Worm (Caenorhabditis elegans): ENCODE results near the gene ZC239.16.

Gene ZC239.16

ce11 chrII:3225200-3225599 is at the start of gene ZC239.16:
Gene ZC239.16 (minus strand): TSS chrII:3225319.
- TF ChIP-seq W03F9.2 (tag; optimal IDR thresholded peaks at IDR 0.05), result no peak
- TF ChIP-seq dao-5 (tag; optimal IDR thresholded peaks at IDR 0.05), result no peak
- no peak for TF ChIP-seq him-1 (tag; optimal IDR thresholded peaks at IDR 0.05)

DNA sequence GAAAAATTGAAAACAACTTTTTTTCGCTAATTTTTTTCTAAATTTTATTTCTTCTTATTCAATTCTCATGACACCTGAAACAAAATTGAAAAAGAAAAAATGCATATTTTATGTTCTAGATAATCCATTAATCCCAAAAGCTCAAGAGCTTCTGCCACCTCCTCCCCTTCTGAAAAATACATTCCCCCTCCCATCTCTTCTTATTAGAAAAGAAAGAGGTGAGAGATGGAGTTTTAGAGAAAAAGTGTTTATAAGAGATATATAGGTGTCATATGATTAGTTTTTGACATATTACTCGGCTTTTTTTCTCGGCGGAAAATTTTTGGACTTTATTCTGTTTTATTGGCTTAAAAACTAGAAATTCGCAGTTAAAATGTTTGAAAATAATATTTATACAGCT is 45.5 kb upstream of the ZC239.16 start:
- no peak for TF ChIP-seq him-1 (tag; optimal IDR thresholded peaks at IDR 0.05)
- no peak for TF ChIP-seq W03F9.2 (tag; optimal IDR thresholded peaks at IDR 0.05)
- TF ChIP-seq dao-5 (tag; optimal IDR thresholded peaks at IDR 0.05), result no peak

ce11 chrII:3267815-3268214 is 42.7 kb upstream of the ZC239.16 start:
- no peak for TF ChIP-seq him-1 (tag; optimal IDR thresholded peaks at IDR 0.05)
- TF ChIP-seq dao-5 (tag; optimal IDR thresholded peaks at IDR 0.05), result no peak
- no peak for TF ChIP-seq W03F9.2 (tag; optimal IDR thresholded peaks at IDR 0.05)

DNA sequence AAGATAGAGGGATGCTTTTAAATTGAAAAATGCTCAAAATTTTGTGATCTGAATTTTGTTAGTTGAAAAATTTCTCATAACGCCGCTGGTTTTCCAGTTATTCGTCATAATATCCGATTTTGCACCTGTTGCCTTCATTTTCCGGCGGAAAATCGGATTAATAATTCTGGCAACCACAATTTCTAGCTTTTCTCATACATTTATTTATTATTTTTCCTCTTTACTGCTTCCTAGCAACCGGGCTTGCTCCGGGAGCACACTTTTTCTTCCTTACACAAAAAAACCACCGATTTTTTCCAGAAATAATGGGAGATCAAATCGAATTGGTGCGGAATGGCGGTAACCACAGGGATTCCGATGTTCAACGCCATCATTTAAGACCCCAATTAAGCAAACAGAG is 42.2 kb upstream of the ZC239.16 start, which contains the start of gene F02E11.7:
Gene F02E11.7 (plus strand): TSS at position 301 of the 400 bp plus-strand sequence.
- TF ChIP-seq him-1 (tag; optimal IDR thresholded peaks at IDR 0.05) (no peak), W03F9.2 (tag; optimal IDR thresholded peaks at IDR 0.05) (no peak), dao-5 (tag; optimal IDR thresholded peaks at IDR 0.05) (no peak)

- TF ChIP-seq dao-5 (tag; optimal IDR thresholded peaks at IDR 0.05) (no peak), W03F9.2 (tag; optimal IDR thresholded peaks at IDR 0.05) (no peak), him-1 (tag; optimal IDR thresholded peaks at IDR 0.05) (no peak)
These were observed 39.6 kb upstream of the ZC239.16 start for ce11 chrII:3264704-3265103.

ce11 chrII:3262504-3262903 is 37.4 kb upstream of the ZC239.16 start, which contains the start of gene F02E11.2:
Gene F02E11.2 (plus strand): TSS chrII:3262804.
- TF ChIP-seq dao-5 (tag; optimal IDR thresholded peaks at IDR 0.05) (no peak), him-1 (tag; optimal IDR thresholded peaks at IDR 0.05) (no peak)

- TF ChIP-seq dao-5 (tag; optimal IDR thresholded peaks at IDR 0.05), result no peak
- no peak for TF ChIP-seq him-1 (tag; optimal IDR thresholded peaks at IDR 0.05)
These were observed 34.1 kb upstream of the ZC239.16 start, which contains the start of gene gcy-19 for ce11 chrII:3259254-3259653. Gene gcy-19 (minus strand): TSS chrII:3259354.

ce11 chrII:3251782-3252181 is 26.7 kb upstream of the ZC239.16 start:
- no peak for TF ChIP-seq him-1 (tag; optimal IDR thresholded peaks at IDR 0.05)
- no peak for TF ChIP-seq dao-5 (tag; optimal IDR thresholded peaks at IDR 0.05)
- no peak for TF ChIP-seq W03F9.2 (tag; optimal IDR thresholded peaks at IDR 0.05)

DNA sequence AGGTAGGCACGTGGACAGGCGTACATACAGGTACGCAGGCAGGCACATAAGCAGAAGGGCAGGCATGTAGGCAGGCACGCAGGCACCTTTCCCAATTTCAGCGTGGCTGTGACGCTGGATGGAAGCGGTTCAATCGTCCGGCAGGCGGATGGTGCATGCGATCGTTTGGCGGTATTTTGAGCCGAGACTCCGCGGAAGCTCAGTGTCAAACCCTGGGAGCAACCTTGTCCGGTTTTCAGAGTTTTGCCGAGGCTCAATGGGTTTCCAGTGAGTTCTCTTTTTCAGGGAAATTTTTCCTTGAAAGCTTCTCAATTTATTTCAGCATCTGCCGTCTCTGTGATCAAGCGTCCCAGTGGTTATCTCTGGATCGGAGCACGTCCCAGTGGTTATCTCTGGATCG is 25.1 kb upstream of the ZC239.16 start:
- TF ChIP-seq W03F9.2 (tag; optimal IDR thresholded peaks at IDR 0.05) (no peak), him-1 (tag; optimal IDR thresholded peaks at IDR 0.05) (no peak), dao-5 (tag; optimal IDR thresholded peaks at IDR 0.05) (no peak)

DNA sequence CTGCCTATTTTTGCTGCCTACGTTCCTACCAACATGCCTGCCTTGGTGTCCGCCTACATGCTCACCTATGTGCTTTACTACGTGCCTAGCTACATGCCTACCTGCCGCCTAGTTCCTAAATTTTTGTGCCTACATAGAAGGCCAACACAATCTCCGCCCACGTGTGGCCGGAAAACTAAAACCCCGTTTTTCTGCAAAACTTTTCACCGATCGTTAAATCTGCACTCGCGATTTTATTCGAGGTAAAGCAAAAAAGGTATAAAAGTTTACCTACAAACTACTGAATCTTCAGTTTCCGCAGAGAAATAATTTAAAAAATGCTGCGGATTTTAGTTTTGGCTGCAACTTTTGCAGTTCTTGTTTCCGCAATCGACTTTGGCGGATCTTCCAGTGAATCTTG is 24.3 kb upstream of the ZC239.16 start, which contains the start of gene clec-124:
Gene clec-124 (plus strand): TSS at position 301 of the 400 bp plus-strand sequence.
- no peak for TF ChIP-seq dao-5 (tag; optimal IDR thresholded peaks at IDR 0.05)
- TF ChIP-seq W03F9.2 (tag; optimal IDR thresholded peaks at IDR 0.05), result no peak
- no peak for TF ChIP-seq him-1 (tag; optimal IDR thresholded peaks at IDR 0.05)

DNA sequence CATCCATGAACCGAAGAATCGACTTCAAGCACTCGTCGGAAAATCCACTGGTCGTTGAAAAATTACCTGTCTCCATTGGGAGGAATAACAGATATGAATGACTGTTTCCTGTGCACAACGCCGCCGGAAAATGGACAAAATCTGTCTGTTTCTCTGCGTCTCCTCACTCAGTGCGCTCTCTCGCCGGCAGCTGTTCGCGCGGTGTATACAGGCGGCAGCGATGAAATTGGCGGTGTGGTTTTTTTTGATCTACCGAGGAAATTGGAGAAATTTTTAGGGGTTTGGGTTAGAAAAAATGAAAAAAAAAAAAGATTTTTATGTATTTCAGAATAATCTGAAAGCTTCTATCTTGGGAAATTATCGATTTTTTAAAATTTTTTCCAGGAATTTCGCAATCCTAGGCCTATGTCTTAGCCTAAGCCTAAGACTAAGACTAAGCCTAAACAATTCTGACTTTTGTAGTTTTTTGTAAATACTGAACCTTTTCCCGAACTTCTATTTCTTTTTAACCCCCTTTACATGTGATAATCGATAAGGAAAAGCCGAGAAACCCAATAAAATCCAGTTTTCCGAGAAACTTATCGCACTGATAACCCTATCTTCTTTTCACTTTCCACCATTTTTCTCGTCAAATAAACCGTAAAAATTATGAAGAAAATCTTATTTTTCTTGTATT is 23.1 kb upstream of the ZC239.16 start, which contains the start of the genes fbxc-50 and C17F4.2:
Gene fbxc-50 (minus strand): TSS at position 81 of the 676 bp plus-strand sequence.
Gene C17F4.2 (plus strand): TSS at position 626 of the 676 bp plus-strand sequence.
- TF ChIP-seq W03F9.2 (tag; optimal IDR thresholded peaks at IDR 0.05) (no peak), dao-5 (tag; optimal IDR thresholded peaks at IDR 0.05) (no peak), him-1 (tag; optimal IDR thresholded peaks at IDR 0.05) (no peak)

DNA sequence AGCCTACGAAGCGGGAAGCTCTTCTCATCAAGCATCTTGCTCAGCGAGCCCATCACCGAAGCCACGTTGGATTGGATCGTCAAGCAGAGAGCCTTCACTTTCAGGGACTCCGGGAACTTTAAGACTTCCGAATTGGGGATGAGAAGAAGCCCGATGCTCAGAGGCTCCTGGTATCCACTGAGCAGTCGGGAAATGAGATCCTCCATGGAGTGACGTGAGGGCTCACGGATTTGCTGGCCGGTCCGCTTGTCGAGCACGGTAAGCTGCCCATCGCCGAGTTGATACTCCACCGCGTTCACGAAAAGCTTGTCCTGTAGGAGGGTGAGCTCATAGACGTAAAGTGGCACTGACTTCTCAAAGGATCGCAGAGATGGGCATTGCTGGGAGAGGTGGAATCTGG is 22.4 kb upstream of the ZC239.16 start:
- no peak for TF ChIP-seq him-1 (tag; optimal IDR thresholded peaks at IDR 0.05)
- no peak for TF ChIP-seq W03F9.2 (tag; optimal IDR thresholded peaks at IDR 0.05)
- no peak for TF ChIP-seq dao-5 (tag; optimal IDR thresholded peaks at IDR 0.05)

DNA sequence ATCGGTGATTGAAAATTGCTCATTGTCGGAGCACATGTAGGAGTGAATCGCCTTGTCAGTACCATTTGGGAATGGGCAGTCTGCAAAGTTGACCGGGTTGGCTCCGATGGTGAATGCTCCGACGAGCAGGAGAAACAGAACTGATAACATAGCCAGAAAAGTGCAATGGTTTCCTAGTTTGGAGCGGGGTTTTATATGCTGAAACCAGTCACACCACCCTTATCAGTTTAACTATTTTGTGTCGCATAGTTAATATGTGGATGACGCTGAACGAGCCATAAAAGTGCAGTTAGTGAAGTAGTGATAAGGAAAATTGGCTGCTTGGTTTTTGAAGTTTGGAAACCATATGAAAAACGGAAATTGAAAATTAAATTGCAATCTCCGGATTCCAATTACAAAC is 20.7 kb upstream of the ZC239.16 start, which contains the start of gene C17F4.7:
Gene C17F4.7 (minus strand): TSS at position 180 of the 400 bp plus-strand sequence.
- TF ChIP-seq him-1 (tag; optimal IDR thresholded peaks at IDR 0.05), result no peak
- no peak for TF ChIP-seq dao-5 (tag; optimal IDR thresholded peaks at IDR 0.05)
- TF ChIP-seq W03F9.2 (tag; optimal IDR thresholded peaks at IDR 0.05), result no peak

DNA sequence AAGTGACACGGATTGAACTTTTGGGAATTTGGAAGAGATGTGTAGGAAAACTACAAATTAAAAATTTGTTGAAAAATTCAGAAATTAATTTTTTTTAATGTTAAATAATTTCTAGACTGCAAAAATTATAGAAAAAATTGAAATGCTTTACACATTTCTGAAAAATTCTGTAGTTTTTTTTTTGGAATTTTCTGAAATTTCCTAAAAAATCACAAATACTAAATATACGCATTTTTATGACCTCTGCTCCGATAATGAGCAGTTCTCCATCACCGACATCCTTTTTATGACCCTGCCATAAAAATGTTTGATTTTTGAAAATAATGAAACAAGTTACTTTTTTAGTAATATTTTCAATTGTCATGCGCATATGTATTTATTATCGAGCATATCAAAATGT is 19.6 kb upstream of the ZC239.16 start:
- TF ChIP-seq dao-5 (tag; optimal IDR thresholded peaks at IDR 0.05) (no peak), W03F9.2 (tag; optimal IDR thresholded peaks at IDR 0.05) (no peak), him-1 (tag; optimal IDR thresholded peaks at IDR 0.05) (no peak)

- TF ChIP-seq W03F9.2 (tag; optimal IDR thresholded peaks at IDR 0.05) (no peak), him-1 (tag; optimal IDR thresholded peaks at IDR 0.05) (no peak), dao-5 (tag; optimal IDR thresholded peaks at IDR 0.05) (no peak)
These were observed 19.0 kb upstream of the ZC239.16 start, which contains the start of gene C17F4.12 for ce11 chrII:3244070-3244469. Gene C17F4.12 (minus strand): TSS chrII:3244170.

All from whole organism, L4/young adult.